Fruit fly (Drosophila melanogaster): Measurements from ENCODE around the gene CG7420.

CG7420 gene

dm6 chr2L:1470009-1470408 lies 32.7 kb downstream of the CG7420 start (continued):
- peak; percentile 45 for TF ChIP-seq CG17829 (tag; optimal IDR thresholded peaks at IDR 0.05)
- peak; percentile 38 for TF ChIP-seq unpg (GFP tag; optimal IDR thresholded peaks at IDR 0.05)
- peak; percentile 22 for TF ChIP-seq Ssrp (tag; optimal IDR thresholded peaks at IDR 0.05)
- peak; percentile 20 for TF ChIP-seq CG30403 (GFP tag; optimal IDR thresholded peaks at IDR 0.05)
- TF ChIP-seq Bdp1 (GFP tag; optimal IDR thresholded peaks at IDR 0.05): no peak
- TF ChIP-seq slou (GFP tag; optimal IDR thresholded peaks at IDR 0.05): no peak
- peak in 1 of 3 experiments; percentile 33 for TF ChIP-seq lola (GFP tag; optimal IDR thresholded peaks at IDR 0.05)
- TF ChIP-seq CG11695 (GFP tag; IDR thresholded peaks at IDR 0.05): no peak
- no peak for TF ChIP-seq prd (optimal IDR thresholded peaks at IDR 0.05)
- TF ChIP-seq prd (GFP tag; IDR thresholded peaks at IDR 0.05): peak; percentile 42; the same call in 2 of the 3 replicates
- peak; percentile 67 for TF ChIP-seq dmrt11E (tag; optimal IDR thresholded peaks at IDR 0.05)
- TF ChIP-seq gcm (GFP tag; optimal IDR thresholded peaks at IDR 0.05): peak; percentile 13
- TF ChIP-seq CG10209 (GFP tag; optimal IDR thresholded peaks at IDR 0.05): peak; percentile 16
- TF ChIP-seq zfh2 (GFP tag; optimal IDR thresholded peaks at IDR 0.05): no peak
- TF ChIP-seq CG18599 (GFP tag; optimal IDR thresholded peaks at IDR 0.05): peak; percentile 24
- TF ChIP-seq CG15011 (GFP tag; optimal IDR thresholded peaks at IDR 0.05): no peak
- 0 out of 3 replicates have a peak, but pooled peaks have one; percentile 25 for TF ChIP-seq CG17361 (GFP tag; IDR thresholded peaks at IDR 0.05)
- no peak for TF ChIP-seq Max (GFP tag; optimal IDR thresholded peaks at IDR 0.05)
- no peak for TF ChIP-seq mld (GFP tag; IDR thresholded peaks at IDR 0.05; ENCODE audit: partially characterized antibody)
- peak; percentile 20 for TF ChIP-seq grau (tag; optimal IDR thresholded peaks at IDR 0.05)
- no peak for TF ChIP-seq CG17912 (GFP tag; optimal IDR thresholded peaks at IDR 0.05)
- TF ChIP-seq zen2 (GFP tag; IDR thresholded peaks at IDR 0.05; ENCODE audit: partially characterized antibody): no peak
- no peak for TF ChIP-seq Lim3 (GFP tag; IDR thresholded peaks at IDR 0.05)
- TF ChIP-seq CG9727 (GFP tag; optimal IDR thresholded peaks at IDR 0.05): peak; percentile 47
- TF ChIP-seq CG11247 (GFP tag; IDR thresholded peaks at IDR 0.05): no peak
- no peak for TF ChIP-seq ranshi (GFP tag; IDR thresholded peaks at IDR 0.05)
- peak; percentile 30 for TF ChIP-seq D19A (tag; optimal IDR thresholded peaks at IDR 0.05)
- TF ChIP-seq nerfin-1 (tag; optimal IDR thresholded peaks at IDR 0.05): peak; percentile 35
- no peak for TF ChIP-seq CG14965 (GFP tag; optimal IDR thresholded peaks at IDR 0.05; ENCODE audit: borderline replicate concordance)
- TF ChIP-seq exex (tag; optimal IDR thresholded peaks at IDR 0.05): no peak
- peak; percentile 17 for TF ChIP-seq CG10979 (tag; optimal IDR thresholded peaks at IDR 0.05)
- TF ChIP-seq CG2120 (GFP tag; optimal IDR thresholded peaks at IDR 0.05): no peak
- no peak for TF ChIP-seq CG11456 (GFP tag; IDR thresholded peaks at IDR 0.05)
- peak; percentile 15 for TF ChIP-seq Chrac-16 (GFP tag; optimal IDR thresholded peaks at IDR 0.05)
- no peak for TF ChIP-seq vfl (GFP tag; optimal IDR thresholded peaks at IDR 0.05)
- peak; percentile 4 for TF ChIP-seq CG2202 (tag; optimal IDR thresholded peaks at IDR 0.05)
- TF ChIP-seq CG4360 (GFP tag; IDR thresholded peaks at IDR 0.05): no peak
- TF ChIP-seq sc (optimal IDR thresholded peaks at IDR 0.05): no peak
- TF ChIP-seq sc (GFP tag; optimal IDR thresholded peaks at IDR 0.05): no peak
- TF ChIP-seq CG31441 (GFP tag; IDR thresholded peaks at IDR 0.05): peak; percentile 45; the same call in 1 of the 2 replicates
- TF ChIP-seq CG12391 (tag; optimal IDR thresholded peaks at IDR 0.05): peak; percentile 38
- TF ChIP-seq chm (GFP tag; IDR thresholded peaks at IDR 0.05): no peak
- peak; percentile 56; the same call in 1 of the 3 replicates for TF ChIP-seq ci (GFP tag; IDR thresholded peaks at IDR 0.05)
- peak; percentile 30; the same call in 1 of the 2 replicates for TF ChIP-seq CG17328 (GFP tag; IDR thresholded peaks at IDR 0.05)
- TF ChIP-seq Deaf1 (tag; optimal IDR thresholded peaks at IDR 0.05): peak; percentile 39
- TF ChIP-seq klu (GFP tag; IDR thresholded peaks at IDR 0.05): no peak
- TF ChIP-seq Hsf (GFP tag; optimal IDR thresholded peaks at IDR 0.05): no peak
- peak; percentile 31 for TF ChIP-seq phol (tag; optimal IDR thresholded peaks at IDR 0.05)
- no peak for TF ChIP-seq toy (GFP tag; IDR thresholded peaks at IDR 0.05)
- no peak for TF ChIP-seq CG5245 (GFP tag; optimal IDR thresholded peaks at IDR 0.05)
- peak; percentile 7 for TF ChIP-seq dmrt99B (tag; optimal IDR thresholded peaks at IDR 0.05)

All from whole organism, embryonic.